Fruit fly (Drosophila melanogaster): ENCODE data around the gene Lgr3.

DNA sequence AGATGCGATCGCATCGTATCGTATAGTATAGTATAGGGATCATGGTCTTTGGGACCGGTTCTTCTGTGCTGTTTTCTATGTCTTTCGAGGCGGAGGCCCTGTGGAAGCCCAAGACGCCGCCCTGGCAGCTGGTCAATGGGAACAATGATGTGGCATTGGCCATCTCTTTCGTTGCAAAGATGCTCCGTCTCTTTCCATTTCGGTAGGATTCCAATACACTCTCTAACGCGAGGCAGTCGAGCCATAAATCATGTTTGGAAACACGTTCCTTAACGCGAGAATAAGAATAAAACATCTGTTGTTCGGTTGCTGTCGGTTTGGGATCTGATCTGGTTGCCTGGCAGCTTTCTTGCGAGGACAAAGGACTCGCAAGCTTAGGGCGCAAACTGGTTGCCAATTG is 37.0 kb upstream of the Lgr3 start:
- TF ChIP-seq CG14655 (GFP tag; optimal IDR thresholded peaks at IDR 0.05), result no peak
- TF ChIP-seq fd96Ca (GFP tag; IDR thresholded peaks at IDR 0.05), result no peak
- TF ChIP-seq CG12605 (GFP tag; IDR thresholded peaks at IDR 0.05), result no peak
- no peak for TF ChIP-seq Snoo (tag; optimal IDR thresholded peaks at IDR 0.05)
- TF ChIP-seq Pif1B (GFP tag; optimal IDR thresholded peaks at IDR 0.05), result no peak
